Worm (Caenorhabditis elegans): ENCODE data around the gene xrn-1.

- TF ChIP-seq W03F9.2 (tag; optimal IDR thresholded peaks at IDR 0.05) (no peak), dao-5 (tag; optimal IDR thresholded peaks at IDR 0.05) (no peak), him-1 (tag; optimal IDR thresholded peaks at IDR 0.05) (no peak)
Measured at ce11 chrII:14038331-14038730, 30.4 kb upstream of the xrn-1 start.

Measured in whole organism, L4/young adult.